Fruit fly (Drosophila melanogaster) whole organism, embryonic: ENCODE measurements around the gene Acp32CD.

ENCODE experiments used
- BEAF-32 ChIP-seq: fragments of 200-800 bp; sonication (Bioruptor generic); optimal IDR thresholded peaks from 3 replicates; lab custom pipeline; 2017; ENCODE audit warnings: missing biosample characterization, missing genetic modification characterization, mild to moderate bottlenecking, moderate library complexity, missing genetic modification reagents
- CG10321 ChIP-seq: fragments of 200-800 bp; sonication (Bioruptor generic); IDR thresholded peaks from 2 replicates; pipeline ENCODE4 v1.3.6; 2022; ENCODE audit warnings: missing biosample characterization, missing genetic modification characterization
- CG10979 ChIP-seq: fragments of 200-800 bp; sonication (Bioruptor generic); optimal IDR thresholded peaks from 2 replicates; lab custom pipeline; 2018; ENCODE audit warnings: missing biosample characterization, mild to moderate bottlenecking, missing genetic modification characterization, moderate library complexity
- CG15514 ChIP-seq: fragments of 200-800 bp; sonication (Bioruptor generic); optimal IDR thresholded peaks from 3 replicates; lab custom pipeline; 2017; ENCODE audit warnings: missing biosample characterization, missing genetic modification characterization, mild to moderate bottlenecking, moderate library complexity, missing genetic modification reagents
- CG2129 ChIP-seq: fragments of 200-800 bp; sonication (Bioruptor generic); IDR thresholded peaks from 2 replicates; pipeline ENCODE4 v1.3.6; 2022; ENCODE audit warnings: missing biosample characterization, missing genetic modification characterization; ENCODE audit not compliant: partially characterized antibody
- CG3847 ChIP-seq: fragments of 200-800 bp; sonication (Bioruptor generic); IDR thresholded peaks from 2 replicates; pipeline ENCODE4 v1.3.6; 2022; ENCODE audit warnings: missing biosample characterization, missing genetic modification characterization
- CG42726 ChIP-seq: fragments of 200-800 bp; sonication (Bioruptor generic); IDR thresholded peaks from 2 replicates; pipeline ENCODE4 v1.3.6; 2022; ENCODE audit warnings: missing biosample characterization, missing genetic modification characterization; ENCODE audit not compliant: partially characterized antibody
- CG4707 ChIP-seq: fragments of 200-800 bp; sonication (Bioruptor generic); optimal IDR thresholded peaks from 2 replicates; lab custom pipeline; 2018; ENCODE audit warnings: missing biosample characterization, mild to moderate bottlenecking, missing genetic modification characterization, moderate library complexity
- CG4854 ChIP-seq: fragments of 200-800 bp; sonication (Bioruptor generic); optimal IDR thresholded peaks from 2 replicates; lab custom pipeline; 2016; ENCODE audit warnings: missing biosample characterization, missing genetic modification characterization, inconsistent platforms
- CG5180 ChIP-seq: fragments of 200-800 bp; sonication (Bioruptor generic); optimal IDR thresholded peaks from 3 replicates; lab custom pipeline; 2017; ENCODE audit warnings: missing biosample characterization, missing genetic modification characterization, mild to moderate bottlenecking, moderate library complexity, missing genetic modification reagents
- CG6175 ChIP-seq: fragments of 200-800 bp; sonication (Bioruptor generic); IDR thresholded peaks from 3 replicates; pipeline ENCODE4 v1.3.6; 2022; ENCODE audit warnings: missing biosample characterization, missing genetic modification characterization
- CG7372 ChIP-seq: fragments of 200-800 bp; sonication (Bioruptor generic); IDR thresholded peaks from 2 replicates; pipeline ENCODE4 v1.3.6; 2022; ENCODE audit warnings: missing biosample characterization, missing genetic modification characterization
- CG7745 ChIP-seq: fragments of 200-800 bp; sonication (Bioruptor generic); optimal IDR thresholded peaks from 2 replicates; lab custom pipeline; 2018; ENCODE audit warnings: missing biosample characterization, mild to moderate bottlenecking, missing genetic modification characterization, moderate library complexity
- CG8944 ChIP-seq: fragments of 200-800 bp; sonication (Bioruptor generic); optimal IDR thresholded peaks from 3 replicates; lab custom pipeline; 2016; ENCODE audit warnings: missing biosample characterization, missing genetic modification characterization
- Dp ChIP-seq: fragments of 200-800 bp; sonication (Bioruptor generic); optimal IDR thresholded peaks from 2 replicates; lab custom pipeline; 2018; ENCODE audit warnings: missing biosample characterization, mild to moderate bottlenecking, missing genetic modification characterization, moderate library complexity
- Gsc ChIP-seq: fragments of 200-800 bp; sonication (Bioruptor generic); IDR thresholded peaks from 2 replicates; pipeline ENCODE4 v1.3.6; 2022; ENCODE audit warnings: missing biosample characterization, missing genetic modification characterization
- Kr ChIP-seq: fragments of 200-800 bp; sonication (Bioruptor generic); optimal IDR thresholded peaks from 2 replicates; lab custom pipeline; 2017; ENCODE audit warnings: missing biosample characterization, mild to moderate bottlenecking, missing genetic modification characterization
- NfI ChIP-seq: fragments of 200-800 bp; sonication (Bioruptor generic); optimal IDR thresholded peaks from 3 replicates; lab custom pipeline; 2018; ENCODE audit warnings: missing biosample characterization, mild to moderate bottlenecking, missing genetic modification characterization, moderate library complexity
- PHDP ChIP-seq: fragments of 200-800 bp; sonication (Bioruptor generic); optimal IDR thresholded peaks from 3 replicates; lab custom pipeline; 2018; ENCODE audit warnings: missing biosample characterization, mild to moderate bottlenecking, missing genetic modification characterization, moderate library complexity
- Trl ChIP-seq, 3 experiments: fragments of >200 bp in 2 of 3; fragments of 200-800 bp in 1 of 3; sonication (Bioruptor generic) in 1 of 3; optimal IDR thresholded peaks; 2 replicates in 1 of 3; 3 replicates in 2 of 3; lab custom pipeline; 2016 to 2017; ENCODE audit warnings: missing biosample characterization in 1 of 3, missing genetic modification characterization in 1 of 3
- YL-1 ChIP-seq: fragments of 200-800 bp; sonication (Bioruptor generic); optimal IDR thresholded peaks from 3 replicates; lab custom pipeline; 2017; ENCODE audit warnings: missing biosample characterization, mild to moderate bottlenecking, missing genetic modification characterization
- ac ChIP-seq: fragments of 200-800 bp; sonication (Bioruptor generic); optimal IDR thresholded peaks from 3 replicates; lab custom pipeline; 2017; ENCODE audit warnings: missing biosample characterization, mild to moderate bottlenecking, missing genetic modification characterization
- ara ChIP-seq: fragments of 200-800 bp; sonication (Bioruptor generic); IDR thresholded peaks from 2 replicates; pipeline ENCODE4 v1.3.6; 2022; ENCODE audit warnings: missing biosample characterization, missing genetic modification characterization
- cas ChIP-seq: fragments of 200-800 bp; sonication (Bioruptor generic); IDR thresholded peaks from 2 replicates; pipeline ENCODE4 v1.3.6; 2022; ENCODE audit warnings: missing biosample characterization, missing genetic modification characterization
- croc ChIP-seq: fragments of 200-800 bp; sonication (Bioruptor generic); conservative IDR thresholded peaks from 3 replicates; pipeline ENCODE4 v1.3.6; 2022; ENCODE audit warnings: missing biosample characterization, missing genetic modification characterization
- dpn ChIP-seq, 2 experiments: fragments of 200-800 bp; sonication (Bioruptor generic); optimal IDR thresholded peaks; 3 replicates each; lab custom pipeline; 2016; ENCODE audit warnings: missing biosample characterization in 2 of 2, missing genetic modification characterization in 2 of 2
- dysf ChIP-seq: fragments of 200-800 bp; sonication (Bioruptor generic); IDR thresholded peaks from 3 replicates; pipeline ENCODE4 v1.3.6; 2022; ENCODE audit warnings: missing biosample characterization, missing genetic modification characterization
- eyg ChIP-seq: fragments of 200-800 bp; sonication (Bioruptor generic); optimal IDR thresholded peaks from 3 replicates; lab custom pipeline; 2016; ENCODE audit warnings: missing biosample characterization, missing genetic modification characterization
- fru ChIP-seq: fragments of >200 bp; optimal IDR thresholded peaks from 2 replicates; lab custom pipeline; 2017
- gfzf ChIP-seq: fragments of 200-800 bp; sonication (Bioruptor generic); optimal IDR thresholded peaks from 2 replicates; lab custom pipeline; 2016; ENCODE audit warnings: missing biosample characterization, mild to moderate bottlenecking, missing genetic modification characterization, moderate library complexity
- grau ChIP-seq: fragments of 200-800 bp; optimal IDR thresholded peaks from 3 replicates; lab custom pipeline; 2019; ENCODE audit warnings: missing biosample characterization, mild to moderate bottlenecking, missing genetic modification characterization, moderate library complexity
- ken ChIP-seq: fragments of 200-800 bp; sonication (Bioruptor generic); IDR thresholded peaks from 3 replicates; pipeline ENCODE4 v1.3.6; 2022; ENCODE audit warnings: missing biosample characterization, missing genetic modification characterization
- knrl ChIP-seq: fragments of 200-800 bp; sonication (Bioruptor generic); IDR thresholded peaks from 3 replicates; pipeline ENCODE4 v1.3.6; 2022; ENCODE audit warnings: missing biosample characterization, missing genetic modification characterization; ENCODE audit not compliant: partially characterized antibody
- lab ChIP-seq: fragments of 200-800 bp; sonication (Bioruptor generic); optimal IDR thresholded peaks from 3 replicates; lab custom pipeline; 2017; ENCODE audit warnings: missing biosample characterization, missing genetic modification characterization, mild to moderate bottlenecking, moderate library complexity, missing genetic modification reagents
- lbe ChIP-seq: fragments of 200-800 bp; sonication (Bioruptor generic); optimal IDR thresholded peaks from 2 replicates; lab custom pipeline; 2016; ENCODE audit warnings: missing biosample characterization, mild to moderate bottlenecking, missing genetic modification characterization
- nom ChIP-seq: fragments of 200-800 bp; sonication (Bioruptor generic); optimal IDR thresholded peaks from 2 replicates; lab custom pipeline; 2017; ENCODE audit warnings: missing biosample characterization, missing genetic modification characterization, mild to moderate bottlenecking, moderate library complexity, missing genetic modification reagents
- odd ChIP-seq: fragments of 200-800 bp; sonication (Bioruptor generic); optimal IDR thresholded peaks from 2 replicates; lab custom pipeline; 2017; ENCODE audit warnings: missing biosample characterization, mild to moderate bottlenecking, missing genetic modification characterization
- pfk ChIP-seq: fragments of 200-800 bp; sonication (Bioruptor generic); optimal IDR thresholded peaks from 2 replicates; lab custom pipeline; 2018; ENCODE audit warnings: missing biosample characterization, mild to moderate bottlenecking, missing genetic modification characterization, moderate library complexity
- ranshi ChIP-seq: fragments of 200-800 bp; sonication (Bioruptor generic); IDR thresholded peaks from 2 replicates; pipeline ENCODE4 v1.3.6; 2022; ENCODE audit warnings: missing biosample characterization, missing genetic modification characterization
- scrt ChIP-seq: fragments of 200-800 bp; sonication (Bioruptor generic); optimal IDR thresholded peaks from 2 replicates; lab custom pipeline; 2018; ENCODE audit warnings: missing biosample characterization, mild to moderate bottlenecking, missing genetic modification characterization, moderate library complexity
- slbo ChIP-seq: fragments of 200-800 bp; sonication (Bioruptor generic); IDR thresholded peaks from 2 replicates; pipeline ENCODE4 v1.3.6; 2022; ENCODE audit warnings: missing biosample characterization, missing genetic modification characterization
- tio ChIP-seq: fragments of 200-800 bp; sonication (Bioruptor generic); optimal IDR thresholded peaks from 2 replicates; lab custom pipeline; 2017; ENCODE audit warnings: missing biosample characterization, missing genetic modification characterization, inconsistent platforms
- trem ChIP-seq: fragments of 200-800 bp; optimal IDR thresholded peaks from 3 replicates; lab custom pipeline; 2019; ENCODE audit warnings: missing biosample characterization, mild to moderate bottlenecking, missing genetic modification characterization, moderate library complexity
- trh ChIP-seq: fragments of 200-800 bp; sonication (Bioruptor generic); optimal IDR thresholded peaks from 2 replicates; lab custom pipeline; 2016; ENCODE audit warnings: missing biosample characterization, missing genetic modification characterization
- tx ChIP-seq: fragments of 200-800 bp; sonication (Bioruptor generic); optimal IDR thresholded peaks from 2 replicates; lab custom pipeline; 2016; ENCODE audit warnings: missing biosample characterization, missing genetic modification characterization
- unc-4 ChIP-seq: fragments of 200-800 bp; sonication (Bioruptor generic); IDR thresholded peaks from 2 replicates; pipeline ENCODE4 v1.3.6; 2022; ENCODE audit warnings: missing biosample characterization, missing genetic modification characterization; ENCODE audit not compliant: partially characterized antibody
- wor ChIP-seq: fragments of 200-800 bp; sonication (Bioruptor generic); IDR thresholded peaks from 2 replicates; pipeline ENCODE4 v1.3.6; 2022; ENCODE audit warnings: missing biosample characterization, missing genetic modification characterization
- zen ChIP-seq: fragments of 200-800 bp; sonication (Bioruptor generic); optimal IDR thresholded peaks from 3 replicates; lab custom pipeline; 2018; ENCODE audit warnings: missing biosample characterization, mild to moderate bottlenecking, missing genetic modification characterization, moderate library complexity
- zen2 ChIP-seq: fragments of 200-800 bp; sonication (Bioruptor generic); IDR thresholded peaks from 3 replicates; pipeline ENCODE4 v1.3.6; 2022; ENCODE audit warnings: missing biosample characterization, missing genetic modification characterization; ENCODE audit not compliant: partially characterized antibody
- zf30C ChIP-seq: fragments of 200-800 bp; sonication (Bioruptor generic); optimal IDR thresholded peaks from 3 replicates; lab custom pipeline; 2018; ENCODE audit warnings: missing biosample characterization, mild to moderate bottlenecking, missing genetic modification characterization
- zfh1 ChIP-seq: fragments of 200-800 bp; sonication (Bioruptor generic); IDR thresholded peaks from 3 replicates; pipeline ENCODE4 v1.3.6; 2022; ENCODE audit warnings: missing biosample characterization, missing genetic modification characterization

Acp32CD gene

DNA sequence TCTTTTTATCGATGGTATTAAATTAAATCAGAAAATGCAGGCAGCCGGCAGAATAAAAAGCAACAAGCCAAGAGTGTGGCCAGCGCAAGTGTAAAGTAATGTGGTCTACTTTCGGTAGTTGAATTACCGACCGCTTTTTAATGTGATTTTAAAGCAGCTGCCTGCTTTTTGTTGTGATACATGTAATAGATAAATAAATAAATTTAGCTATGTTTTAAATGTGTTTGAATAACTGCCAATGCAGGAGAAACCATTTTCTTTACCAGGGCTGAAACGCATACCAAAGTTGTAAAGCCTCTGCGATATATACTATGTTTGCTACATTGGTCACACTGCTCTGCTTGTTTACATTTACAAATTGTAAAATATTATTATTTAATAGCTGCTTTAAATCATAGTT lies 45.3 kb upstream of the Acp32CD start, which contains the start of the genes Tmem214 and YL-1 (continued):
- no peak for TF ChIP-seq ken (GFP tag; lab: Robert Waterston, UW)
- TF ChIP-seq tio (GFP tag; lab: Kevin White, UChicago) = no peak
- peak; percentile 98 for TF ChIP-seq YL-1 (GFP tag; lab: Kevin White, UChicago)
- TF ChIP-seq zfh1 (GFP tag; lab: Robert Waterston, UW) = no peak
- no peak for TF ChIP-seq CG4707
- peak; percentile 68 for TF ChIP-seq knrl (GFP tag; lab: Robert Waterston, UW)
- no peak for TF ChIP-seq CG5180 (GFP tag; lab: Kevin White, UChicago)
- TF ChIP-seq BEAF-32 (GFP tag; lab: Kevin White, UChicago) = peak; percentile 79
- no peak for TF ChIP-seq lab (GFP tag; lab: Kevin White, UChicago)
- TF ChIP-seq CG6175 (GFP tag; lab: Robert Waterston, UW) = no peak
- TF ChIP-seq ara = no peak
- peak; percentile 11 for TF ChIP-seq grau (tag; lab: Kevin White, UChicago)
- 0 out of 2 replicates have a peak, but pooled peaks have one; percentile 6 for TF ChIP-seq CG42726 (GFP tag; lab: Robert Waterston, UW)
- TF ChIP-seq Dp (GFP tag; lab: Kevin White, UChicago) = peak; percentile 49
- TF ChIP-seq pfk (GFP tag; lab: Kevin White, UChicago) = no peak
- TF ChIP-seq ranshi = no peak
- no peak for TF ChIP-seq nom (GFP tag; lab: Kevin White, UChicago)
- no peak for TF ChIP-seq Gsc (GFP tag; lab: Robert Waterston, UW)
- no peak for TF ChIP-seq zf30C (GFP tag; lab: Kevin White, UChicago)
- TF ChIP-seq croc (GFP tag; lab: Robert Waterston, UW) = no peak
- TF ChIP-seq wor (GFP tag; lab: Robert Waterston, UW) = no peak
- TF ChIP-seq ac (GFP tag; lab: Kevin White, UChicago) = no peak
- TF ChIP-seq zen2 (GFP tag; lab: Robert Waterston, UW) = no peak
- peak; percentile 16 for TF ChIP-seq zen (tag; lab: Kevin White, UChicago)
- TF ChIP-seq CG4854 (GFP tag; lab: Kevin White, UChicago) = no peak
- TF ChIP-seq dpn (GFP tag; optimal IDR thresholded peaks at IDR 0.05; lab: Kevin White, UChicago) = no peak
- no peak for TF ChIP-seq slbo (GFP tag; lab: Robert Waterston, UW)
- peak; percentile 4 for TF ChIP-seq PHDP (tag; lab: Kevin White, UChicago)
- peak; percentile 66 for TF ChIP-seq unc-4 (GFP tag; lab: Robert Waterston, UW)
- no peak for TF ChIP-seq Trl (optimal IDR thresholded peaks at IDR 0.05; lab: Kevin White, UChicago)
- no peak for TF ChIP-seq Trl (GFP tag; optimal IDR thresholded peaks at IDR 0.05; lab: Kevin White, UChicago)
- no peak for TF ChIP-seq CG10321 (GFP tag; lab: Robert Waterston, UW)
- TF ChIP-seq gfzf (GFP tag; lab: Kevin White, UChicago) = peak; percentile 81
- peak; percentile 59 for TF ChIP-seq CG3847 (GFP tag; lab: Robert Waterston, UW)
- TF ChIP-seq trh (GFP tag; lab: Kevin White, UChicago) = no peak
- TF ChIP-seq NfI (GFP tag; lab: Kevin White, UChicago) = no peak
- TF ChIP-seq CG7372 (GFP tag; lab: Robert Waterston, UW) = no peak
- no peak for TF ChIP-seq odd (GFP tag; lab: Kevin White, UChicago)
- TF ChIP-seq eyg = no peak
- TF ChIP-seq trem (tag; lab: Kevin White, UChicago) = peak; percentile 78
- peak; percentile 93 for TF ChIP-seq scrt
- TF ChIP-seq cas (GFP tag; lab: Robert Waterston, UW) = no peak
- TF ChIP-seq tx = no peak
- TF ChIP-seq CG7745 = no peak
- TF ChIP-seq CG10979 (tag; lab: Kevin White, UChicago) = no peak
- no peak for TF ChIP-seq lbe
- TF ChIP-seq dysf (GFP tag; lab: Robert Waterston, UW) = no peak
- no peak for TF ChIP-seq Kr (GFP tag; lab: Kevin White, UChicago)
- peak; percentile 28 for TF ChIP-seq CG15514 (GFP tag; lab: Kevin White, UChicago)
- no peak for TF ChIP-seq fru (lab: Kevin White, UChicago)
- no peak for TF ChIP-seq CG8944 (GFP tag; lab: Kevin White, UChicago)
- TF ChIP-seq CG2129 (GFP tag; lab: Robert Waterston, UW) = no peak
